Worm (Caenorhabditis elegans) whole organism, L4 larva: ENCODE data around the gene ril-2.

Source experiments
- ceh-28 ChIP-seq: fragments of 150-350 bp; optimal IDR thresholded peaks from 2 replicates; lab custom pipeline; 2014; ENCODE audit warnings: missing biosample characterization, missing genetic modification reagents, missing genetic modification characterization
- ces-1 ChIP-seq: fragments of 150-350 bp; sonication (generic microtip); optimal IDR thresholded peaks from 4 replicates; lab custom pipeline; 2014; ENCODE audit warnings: missing biosample characterization, missing genetic modification reagents, missing genetic modification characterization
- ctbp-1 ChIP-seq: fragments of 200-800 bp; sonication (Bioruptor generic); IDR thresholded peaks from 2 replicates; pipeline ENCODE4 v1.3.6; 2022; ENCODE audit warnings: missing genetic modification reagents, missing genetic modification characterization, missing compliant biosample characterization
- hlh-11 ChIP-seq: fragments of 200-800 bp; sonication (Bioruptor generic); optimal IDR thresholded peaks from 2 replicates; lab custom pipeline; 2018; ENCODE audit warnings: mild to moderate bottlenecking, missing genetic modification characterization, missing compliant biosample characterization
- mdl-1 ChIP-seq, 2 experiments: fragments of 150-350 bp in 1 of 2; sonication (generic microtip) in 1 of 2; optimal IDR thresholded peaks; 2 replicates each; lab custom pipeline; 2014 to 2017; ENCODE audit warnings: missing biosample characterization in 2 of 2, missing genetic modification characterization in 2 of 2
- nhr-76 ChIP-seq: fragments of 150-350 bp; optimal IDR thresholded peaks from 2 replicates; lab custom pipeline; 2014; ENCODE audit warnings: missing biosample characterization, missing genetic modification characterization
- skn-1 ChIP-seq: fragments of 150-350 bp; optimal IDR thresholded peaks from 2 replicates; lab custom pipeline; 2014; ENCODE audit warnings: missing biosample characterization, missing genetic modification characterization

DNA sequence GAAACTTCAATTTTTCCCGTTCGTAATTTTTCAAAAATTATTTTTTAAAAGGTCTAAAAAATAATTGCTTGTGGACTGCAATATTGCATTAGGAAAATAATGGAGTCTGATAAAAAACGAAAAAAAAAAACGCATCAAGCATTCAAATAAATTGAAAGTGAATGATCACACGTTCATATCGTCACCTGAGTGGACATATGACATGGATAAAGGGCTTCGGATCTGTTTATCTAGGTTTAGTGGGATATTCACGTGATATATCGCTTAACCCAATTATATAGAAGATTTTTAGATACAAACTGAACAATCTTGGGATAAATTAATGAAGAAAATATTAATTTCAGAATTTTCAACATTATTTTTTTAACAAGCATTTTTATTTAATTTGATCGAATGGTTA, 48.2 kb downstream of the ril-2 start:
- no peak for TF ChIP-seq ctbp-1 (GFP tag; lab: Robert Waterston, UW)
- no peak for TF ChIP-seq skn-1
- no peak for TF ChIP-seq mdl-1 (tag; optimal IDR thresholded peaks at IDR 0.05; lab: Kevin White, UChicago)
- no peak for TF ChIP-seq hlh-11 (tag; lab: Kevin White, UChicago)
- TF ChIP-seq nhr-76 = no peak
- TF ChIP-seq ceh-28 (tag; lab: Kevin White, UChicago) = no peak
- no peak for TF ChIP-seq ces-1 (GFP tag; lab: Kevin White, UChicago)
